Fruit fly (Drosophila melanogaster) whole organism, embryonic: ENCODE data around the gene CG16965.

Experiments used
- Aef1 ChIP-seq: fragments of 200-800 bp; sonication (Bioruptor generic); IDR thresholded peaks from 3 replicates; pipeline ENCODE4 v1.3.6; 2022; ENCODE audit warnings: missing biosample characterization, missing genetic modification characterization
- CG11247 ChIP-seq: fragments of 200-800 bp; sonication (Bioruptor generic); IDR thresholded peaks from 2 replicates; pipeline ENCODE4 v1.3.6; 2022; ENCODE audit warnings: missing biosample characterization, missing genetic modification characterization
- CG13424 ChIP-seq: fragments of 200-800 bp; sonication (Bioruptor generic); optimal IDR thresholded peaks from 2 replicates; lab custom pipeline; 2019; ENCODE audit warnings: missing biosample characterization, mild to moderate bottlenecking, missing genetic modification characterization, moderate library complexity
- CG17186 ChIP-seq: fragments of 200-800 bp; sonication (Bioruptor generic); optimal IDR thresholded peaks from 3 replicates; lab custom pipeline; 2017; ENCODE audit warnings: missing biosample characterization, missing genetic modification reagents, missing genetic modification characterization
- CG17568 ChIP-seq: fragments of 200-800 bp; sonication (Bioruptor generic); optimal IDR thresholded peaks from 2 replicates; lab custom pipeline; 2018; ENCODE audit warnings: missing biosample characterization, mild to moderate bottlenecking, missing genetic modification characterization, moderate library complexity
- CG17612 ChIP-seq: fragments of 200-800 bp; sonication (Bioruptor generic); IDR thresholded peaks from 2 replicates; pipeline ENCODE4 v1.3.6; 2022; ENCODE audit warnings: missing biosample characterization, missing genetic modification characterization
- CG17912 ChIP-seq: fragments of 200-800 bp; sonication (Bioruptor generic); optimal IDR thresholded peaks from 2 replicates; lab custom pipeline; 2018; ENCODE audit warnings: missing biosample characterization, mild to moderate bottlenecking, missing genetic modification characterization
- CG18011 ChIP-seq: fragments of 200-800 bp; sonication (Bioruptor generic); optimal IDR thresholded peaks from 2 replicates; lab custom pipeline; 2017; ENCODE audit warnings: missing biosample characterization, missing genetic modification characterization, mild to moderate bottlenecking, moderate library complexity, missing genotype
- CG18764 ChIP-seq: fragments of 200-800 bp; sonication (Bioruptor generic); optimal IDR thresholded peaks from 3 replicates; lab custom pipeline; 2016; ENCODE audit warnings: missing biosample characterization, missing genetic modification characterization
- CG31388 ChIP-seq: fragments of 200-800 bp; sonication (Bioruptor generic); optimal IDR thresholded peaks from 2 replicates; lab custom pipeline; 2016; ENCODE audit warnings: missing biosample characterization, missing genetic modification characterization
- CG32772 ChIP-seq: fragments of 200-800 bp; sonication (Bioruptor generic); IDR thresholded peaks from 2 replicates; pipeline ENCODE4 v1.3.6; 2022; ENCODE audit warnings: missing biosample characterization, missing genetic modification characterization
- CG33557 ChIP-seq: fragments of 200-800 bp; sonication (Bioruptor generic); optimal IDR thresholded peaks from 2 replicates; lab custom pipeline; 2019; ENCODE audit warnings: missing biosample characterization, mild to moderate bottlenecking, missing genetic modification characterization, moderate library complexity
- CrebB ChIP-seq: fragments of 200-800 bp; sonication (Bioruptor generic); optimal IDR thresholded peaks from 3 replicates; lab custom pipeline; 2018; ENCODE audit warnings: missing biosample characterization, mild to moderate bottlenecking, missing genetic modification characterization
- ERR ChIP-seq: fragments of 200-800 bp; sonication (Bioruptor generic); optimal IDR thresholded peaks from 2 replicates; lab custom pipeline; 2016; ENCODE audit warnings: missing biosample characterization, missing genetic modification characterization
- Eip74EF ChIP-seq, 2 experiments: fragments of 200-800 bp in 1 of 2; fragments of >200 bp in 1 of 2; sonication (Bioruptor generic) in 1 of 2; optimal IDR thresholded peaks; 2 replicates each; lab custom pipeline; 2017 to 2019; ENCODE audit warnings: missing biosample characterization in 2 of 2, missing genetic modification characterization in 2 of 2, mild to moderate bottlenecking in 1 of 2, moderate library complexity in 1 of 2
- H15 ChIP-seq: fragments of 200-800 bp; sonication (Bioruptor generic); IDR thresholded peaks from 3 replicates; pipeline ENCODE4 v1.3.6; 2022; ENCODE audit warnings: missing biosample characterization, missing genetic modification characterization
- HLH54F ChIP-seq: fragments of 200-800 bp; sonication (Bioruptor generic); optimal IDR thresholded peaks from 3 replicates; lab custom pipeline; 2016; ENCODE audit warnings: missing biosample characterization, missing genetic modification characterization
- Hr78 ChIP-seq, 2 experiments: fragments of 200-800 bp in 1 of 2; fragments of >200 bp in 1 of 2; sonication (Bioruptor generic) in 1 of 2; optimal IDR thresholded peaks; 2 replicates each; lab custom pipeline; 2017 to 2019; ENCODE audit warnings: missing biosample characterization in 2 of 2, missing genetic modification characterization in 2 of 2, mild to moderate bottlenecking in 1 of 2, moderate library complexity in 1 of 2
- Med ChIP-seq: fragments of 200-800 bp; sonication (Bioruptor generic); peaks from one replicate; lab custom pipeline; 2016; ENCODE audit warnings: missing biosample characterization, missing genetic modification characterization, mild to moderate bottlenecking, inconsistent platforms, moderate library complexity
- Nf-YA ChIP-seq: fragments of 200-800 bp; sonication (Bioruptor generic); IDR thresholded peaks from 2 replicates; pipeline ENCODE4 v1.3.6; 2022; ENCODE audit warnings: missing biosample characterization, missing genetic modification characterization
- Nf-YB ChIP-seq: fragments of 200-800 bp; sonication (Bioruptor generic); optimal IDR thresholded peaks from 3 replicates; lab custom pipeline; 2019; ENCODE audit warnings: missing biosample characterization, mild to moderate bottlenecking, missing genetic modification characterization, moderate library complexity
- Oaz ChIP-seq: fragments of 200-800 bp; sonication (Bioruptor generic); IDR thresholded peaks from 2 replicates; pipeline ENCODE4 v1.3.6; 2022; ENCODE audit warnings: missing biosample characterization, missing genetic modification characterization
- Ravus ChIP-seq: fragments of 200-800 bp; sonication (Bioruptor generic); IDR thresholded peaks from 2 replicates; pipeline ENCODE4 v1.3.6; 2022; ENCODE audit warnings: missing biosample characterization, missing genetic modification characterization
- Six4 ChIP-seq: fragments of 200-800 bp; sonication (Bioruptor generic); optimal IDR thresholded peaks from 2 replicates; lab custom pipeline; 2016; ENCODE audit warnings: missing biosample characterization, missing genetic modification characterization
- Sox102F ChIP-seq: fragments of 200-800 bp; sonication (Bioruptor generic); optimal IDR thresholded peaks from 2 replicates; lab custom pipeline; 2018; ENCODE audit warnings: missing biosample characterization, mild to moderate bottlenecking, missing genetic modification characterization, moderate library complexity
- Sry-β ChIP-seq: fragments of 200-800 bp; sonication (Bioruptor generic); optimal IDR thresholded peaks from 2 replicates; lab custom pipeline; 2018; ENCODE audit warnings: missing biosample characterization, mild to moderate bottlenecking, missing genetic modification characterization, moderate library complexity
- abd-A ChIP-seq: fragments of 200-800 bp; sonication (Bioruptor generic); optimal IDR thresholded peaks from 3 replicates; lab custom pipeline; 2019; ENCODE audit warnings: missing biosample characterization, mild to moderate bottlenecking, missing genetic modification characterization, moderate library complexity
- ato ChIP-seq: fragments of 200-800 bp; sonication (Bioruptor generic); IDR thresholded peaks from 2 replicates; pipeline ENCODE4 v1.3.6; 2022; ENCODE audit warnings: missing biosample characterization, missing genetic modification characterization; ENCODE audit not compliant: partially characterized antibody
- bab2 ChIP-seq: fragments of 200-800 bp; sonication (Bioruptor generic); optimal IDR thresholded peaks from 2 replicates; lab custom pipeline; 2016; ENCODE audit warnings: missing biosample characterization, missing genetic modification characterization
- cwo ChIP-seq: fragments of 200-800 bp; sonication (Bioruptor generic); optimal IDR thresholded peaks from 3 replicates; lab custom pipeline; 2017; ENCODE audit warnings: missing biosample characterization, missing genetic modification characterization, mild to moderate bottlenecking, moderate library complexity, missing genetic modification reagents
- dmrt99B ChIP-seq: fragments of 200-800 bp; sonication (Bioruptor generic); optimal IDR thresholded peaks from 2 replicates; lab custom pipeline; 2018; ENCODE audit warnings: missing biosample characterization, mild to moderate bottlenecking, missing genetic modification characterization, moderate library complexity
- esg ChIP-seq: fragments of 200-800 bp; sonication (Bioruptor generic); conservative IDR thresholded peaks from 2 replicates; pipeline ENCODE4 v1.3.6; 2022; ENCODE audit warnings: missing biosample characterization, missing genetic modification characterization
- ewg ChIP-seq: fragments of 200-800 bp; sonication (Bioruptor generic); optimal IDR thresholded peaks from 3 replicates; lab custom pipeline; 2017; ENCODE audit warnings: mild to moderate bottlenecking, missing biosample characterization, missing genetic modification reagents, missing genetic modification characterization
- hbn ChIP-seq: fragments of 200-800 bp; sonication (Bioruptor generic); IDR thresholded peaks from 2 replicates; pipeline ENCODE4 v1.3.6; 2022; ENCODE audit warnings: missing biosample characterization, missing genetic modification characterization; ENCODE audit not compliant: partially characterized antibody
- hth ChIP-seq: fragments of >200 bp; optimal IDR thresholded peaks from 2 replicates; lab custom pipeline; 2017; ENCODE audit warnings: inconsistent platforms
- jing ChIP-seq: fragments of 200-800 bp; sonication (Bioruptor generic); optimal IDR thresholded peaks from 2 replicates; lab custom pipeline; 2018; ENCODE audit warnings: missing biosample characterization, mild to moderate bottlenecking, missing genetic modification characterization
- maf-S ChIP-seq: fragments of 200-800 bp; sonication (Bioruptor generic); optimal IDR thresholded peaks from 2 replicates; lab custom pipeline; 2016; ENCODE audit warnings: missing biosample characterization, missing genetic modification characterization
- nerfin-2 ChIP-seq: fragments of 200-800 bp; sonication (Bioruptor generic); IDR thresholded peaks from 2 replicates; pipeline ENCODE4 v1.3.6; 2022; ENCODE audit warnings: missing biosample characterization, missing genetic modification characterization; ENCODE audit not compliant: partially characterized antibody
- nmo ChIP-seq: fragments of 200-800 bp; sonication (Bioruptor generic); optimal IDR thresholded peaks from 2 replicates; lab custom pipeline; 2018; ENCODE audit warnings: missing biosample characterization, mild to moderate bottlenecking, missing genetic modification characterization, moderate library complexity
- nom ChIP-seq: fragments of 200-800 bp; sonication (Bioruptor generic); optimal IDR thresholded peaks from 2 replicates; lab custom pipeline; 2017; ENCODE audit warnings: missing biosample characterization, missing genetic modification characterization, mild to moderate bottlenecking, moderate library complexity, missing genetic modification reagents
- pnt ChIP-seq: fragments of 200-800 bp; sonication (Bioruptor generic); optimal IDR thresholded peaks from 3 replicates; lab custom pipeline; 2016; ENCODE audit warnings: missing biosample characterization, missing genetic modification characterization
- sd ChIP-seq: fragments of 200-800 bp; sonication (Bioruptor generic); optimal IDR thresholded peaks from 3 replicates; lab custom pipeline; 2018; ENCODE audit warnings: missing biosample characterization, mild to moderate bottlenecking, missing genetic modification characterization, moderate library complexity
- sr ChIP-seq: fragments of 200-800 bp; sonication (Bioruptor generic); IDR thresholded peaks from 3 replicates; pipeline ENCODE4 v1.3.6; 2022; ENCODE audit warnings: missing biosample characterization, missing genetic modification characterization
- ssp ChIP-seq: fragments of 200-800 bp; sonication (Bioruptor generic); IDR thresholded peaks from 2 replicates; pipeline ENCODE4 v1.3.6; 2022; ENCODE audit warnings: missing biosample characterization, missing genetic modification characterization
- toy ChIP-seq: fragments of 200-800 bp; sonication (Bioruptor generic); IDR thresholded peaks from 2 replicates; pipeline ENCODE4 v1.3.6; 2022; ENCODE audit warnings: missing biosample characterization, missing genetic modification characterization
- trem ChIP-seq: fragments of 200-800 bp; optimal IDR thresholded peaks from 3 replicates; lab custom pipeline; 2019; ENCODE audit warnings: missing biosample characterization, mild to moderate bottlenecking, missing genetic modification characterization, moderate library complexity
- zf30C ChIP-seq: fragments of 200-800 bp; sonication (Bioruptor generic); optimal IDR thresholded peaks from 3 replicates; lab custom pipeline; 2018; ENCODE audit warnings: missing biosample characterization, mild to moderate bottlenecking, missing genetic modification characterization

Gene CG16965

dm6 chr2L:12026458-12027431 lies 45.4 kb downstream of the CG16965 start (continued):
- TF ChIP-seq Ravus (peak; percentile 37), Med (GFP tag; lab: Kevin White, UChicago) (peak; percentile 75), Hr78 (GFP tag; optimal IDR thresholded peaks at IDR 0.05; lab: Kevin White, UChicago) (peak in 1 of 2 experiments; percentile 16), Oaz (GFP tag; lab: Robert Waterston, UW) (no peak), CrebB (tag; lab: Kevin White, UChicago) (no peak), CG33557 (GFP tag; lab: Kevin White, UChicago) (no peak), CG13424 (peak; percentile 67), bab2 (peak; percentile 27), Eip74EF (GFP tag; optimal IDR thresholded peaks at IDR 0.05; lab: Kevin White, UChicago) (no peak), abd-A (tag; lab: Kevin White, UChicago) (no peak), HLH54F (peak; percentile 18), nmo (GFP tag; lab: Kevin White, UChicago) (peak; percentile 78), trem (tag; lab: Kevin White, UChicago) (peak; percentile 5), Nf-YA (GFP tag; lab: Robert Waterston, UW) (no peak), dmrt99B (peak; percentile 48), CG17912 (GFP tag; lab: Kevin White, UChicago) (no peak), toy (GFP tag; lab: Robert Waterston, UW) (no peak), zf30C (GFP tag; lab: Kevin White, UChicago) (peak; percentile 41), pnt (GFP tag; lab: Kevin White, UChicago) (peak; percentile 15), CG18764 (GFP tag; lab: Kevin White, UChicago) (no peak), nom (GFP tag; lab: Kevin White, UChicago) (peak; percentile 98), Sox102F (GFP tag; lab: Kevin White, UChicago) (peak; percentile 64), H15 (GFP tag; lab: Robert Waterston, UW) (peak; percentile 51; the same call in 1 of the 3 replicates), CG31388 (no peak), CG32772 (GFP tag; lab: Robert Waterston, UW) (peak; percentile 27), sd (tag; lab: Kevin White, UChicago) (peak; percentile 39), hbn (no peak), CG17568 (GFP tag; lab: Kevin White, UChicago) (no peak), Nf-YB (GFP tag; lab: Kevin White, UChicago) (peak; percentile 44), jing (no peak), Sry-β (GFP tag; lab: Kevin White, UChicago) (peak; percentile 8), CG17186 (no peak), sr (GFP tag; lab: Robert Waterston, UW) (no peak), ato (GFP tag; lab: Robert Waterston, UW) (no peak), Six4 (GFP tag; lab: Kevin White, UChicago) (peak; percentile 44), ssp (no peak), CG18011 (no peak), Aef1 (GFP tag; lab: Robert Waterston, UW) (peak; percentile 61), ERR (GFP tag; lab: Kevin White, UChicago) (no peak), ewg (peak; percentile 44), CG17612 (GFP tag; lab: Robert Waterston, UW) (peak; percentile 23; the same call in 1 of the 2 replicates), esg (GFP tag; lab: Robert Waterston, UW) (no peak; the same call in 1 of the 2 replicates), cwo (GFP tag; lab: Kevin White, UChicago) (peak; percentile 1), nerfin-2 (GFP tag; lab: Robert Waterston, UW) (no peak), hth (lab: Kevin White, UChicago) (no peak), CG11247 (peak; percentile 31; the same call in 1 of the 2 replicates), maf-S (GFP tag; lab: Kevin White, UChicago) (no peak)
